Fruit fly (Drosophila melanogaster) ovary, adult (tissue): Measurements from ENCODE around the gene Cngl.

Source experiments
- CG17801 ChIP-seq: fragments of 200-800 bp; optimal IDR thresholded peaks from 2 replicates; lab custom pipeline; 2019; ENCODE audit warnings: missing biosample characterization, mild to moderate bottlenecking, missing genetic modification characterization, moderate library complexity; ENCODE audit not compliant: partially characterized antibody

Gene Cngl

DNA sequence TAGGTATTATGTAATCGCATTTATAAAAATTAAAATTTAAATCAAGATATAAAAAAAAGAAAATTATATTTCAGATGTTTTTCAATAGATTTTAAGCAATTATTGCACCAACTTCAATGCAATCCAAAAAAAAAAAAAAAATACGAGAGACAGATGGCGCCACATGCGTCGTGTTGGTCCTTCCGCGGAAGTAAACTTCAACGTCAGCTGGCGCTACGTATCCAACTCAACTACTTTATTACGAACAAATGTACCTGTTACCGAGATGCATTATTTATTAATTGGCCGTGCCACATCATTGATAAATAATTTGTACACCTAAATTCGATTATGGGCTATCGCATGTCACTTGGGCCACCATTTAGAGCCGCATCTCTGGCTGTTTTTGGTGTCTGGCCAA lies 87.4 kb downstream of the Cngl start:
- TF ChIP-seq CG17801 (GFP tag; lab: Kevin White, UChicago): no peak

DNA sequence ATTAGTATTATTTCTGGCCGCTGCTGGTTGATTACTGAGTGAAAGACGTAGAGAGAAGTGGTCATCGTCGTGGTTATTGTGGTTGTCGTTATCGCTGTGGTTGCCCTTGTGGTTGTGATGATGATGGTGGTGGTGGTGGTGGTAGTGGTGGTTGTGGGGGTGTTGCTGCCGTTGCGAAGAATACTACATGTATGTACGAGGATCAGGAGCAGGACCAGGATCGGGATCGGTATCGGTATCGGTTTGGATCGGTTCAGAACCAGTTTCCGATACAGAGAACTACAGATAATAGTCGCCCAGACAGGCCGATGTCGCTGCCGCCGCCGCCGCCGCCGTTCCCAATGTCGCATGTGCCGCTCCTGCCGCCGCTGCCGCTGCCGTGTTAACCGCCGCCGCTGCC lies 88.4 kb downstream of the Cngl start:
- TF ChIP-seq CG17801 (GFP tag; lab: Kevin White, UChicago): no peak

- TF ChIP-seq CG17801 (GFP tag; lab: Kevin White, UChicago): no peak
These were observed 96.3 kb downstream of the Cngl start, which contains the start of the genes CG12608 and Prp5 for dm6 chrX:15344473-15345331. Gene CG12608 (minus strand): TSS chrX:15344625. Gene Prp5 (plus strand): TSS chrX:15345169.

DNA sequence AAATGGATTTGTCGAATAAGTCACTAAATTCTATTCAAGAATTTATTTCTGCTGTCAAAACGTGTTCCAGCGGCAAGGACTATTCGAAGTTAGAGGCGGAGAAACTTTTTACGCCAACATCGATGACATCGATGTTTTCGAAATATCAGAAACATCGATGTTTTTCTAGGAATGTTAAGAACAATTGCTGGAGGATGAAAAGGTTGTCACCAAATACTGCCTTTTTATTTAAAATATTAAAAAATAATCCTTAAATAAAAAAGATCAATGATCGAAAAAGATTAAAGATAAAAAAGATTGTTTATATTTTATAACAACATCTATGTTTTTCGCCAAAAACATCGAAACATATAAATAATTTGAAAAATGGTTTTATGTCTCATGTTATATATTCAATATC lies 99.0 kb downstream of the Cngl start, which contains the start of gene CG9123:
Gene CG9123, minus strand, starts transcription at position 101 of the 400 bp plus-strand sequence.
- no peak for TF ChIP-seq CG17801 (GFP tag; lab: Kevin White, UChicago)
